Worm (Caenorhabditis elegans) whole organism, young adult: Measurements from ENCODE around the gene C34B4.5.

ENCODE experiments used
- B0336.3 ChIP-seq: fragments of 200-800 bp; sonication (Bioruptor generic); IDR thresholded peaks from 2 replicates; pipeline ENCODE4 v1.3.6; 2022; ENCODE audit warnings: missing genetic modification characterization, missing compliant biosample characterization
- F37B4.10 ChIP-seq: fragments of 200-800 bp; sonication (Bioruptor generic); IDR thresholded peaks from 2 replicates; pipeline ENCODE4 v1.3.6; 2022; ENCODE audit warnings: missing genetic modification characterization, missing compliant biosample characterization
- F39B2.1 ChIP-seq: fragments of 200-800 bp; sonication (Bioruptor generic); IDR thresholded peaks from 2 replicates; pipeline ENCODE4 v1.3.6; 2022; ENCODE audit warnings: missing genetic modification reagents, missing genetic modification characterization, missing compliant biosample characterization
- F57A8.1 ChIP-seq: fragments of 200-800 bp; sonication (Bioruptor generic); optimal IDR thresholded peaks from 2 replicates; lab custom pipeline; 2018; ENCODE audit warnings: mild to moderate bottlenecking, missing genetic modification characterization, moderate library complexity, missing compliant biosample characterization
- K12H6.12 ChIP-seq: fragments of 200-800 bp; sonication (Bioruptor generic); optimal IDR thresholded peaks from 2 replicates; lab custom pipeline; 2018; ENCODE audit warnings: mild to moderate bottlenecking, missing genetic modification characterization, missing compliant biosample characterization
- T07F8.4 ChIP-seq: sonication (generic microtip); optimal IDR thresholded peaks from 2 replicates; lab custom pipeline; 2016; ENCODE audit warnings: mild to moderate bottlenecking, missing genetic modification characterization, moderate library complexity, missing compliant biosample characterization
- T26A5.8 ChIP-seq: sonication (generic microtip); optimal IDR thresholded peaks from 2 replicates; lab custom pipeline; 2016; ENCODE audit warnings: missing genetic modification characterization, missing compliant biosample characterization
- Y56A3A.18 ChIP-seq: fragments of 200-800 bp; sonication (Bioruptor generic); IDR thresholded peaks from 2 replicates; pipeline ENCODE4 v1.3.6; 2022; ENCODE audit warnings: missing genetic modification reagents, missing genetic modification characterization, missing compliant biosample characterization
- Y95B8A.8 ChIP-seq: fragments of 200-800 bp; sonication (Bioruptor generic); IDR thresholded peaks from 2 replicates; pipeline ENCODE4 v1.3.6; 2022; ENCODE audit warnings: missing genetic modification reagents, missing genetic modification characterization, missing compliant biosample characterization
- atf-7 ChIP-seq: sonication (generic microtip); optimal IDR thresholded peaks from 2 replicates; lab custom pipeline; 2017; ENCODE audit warnings: mild to moderate bottlenecking, missing genetic modification characterization, missing compliant biosample characterization
- athp-1 ChIP-seq: sonication (generic microtip); optimal IDR thresholded peaks from 2 replicates; lab custom pipeline; 2017; ENCODE audit warnings: mild to moderate bottlenecking, missing genetic modification characterization, missing compliant biosample characterization
- attf-5 ChIP-seq: fragments of 200-800 bp; sonication (Bioruptor generic); optimal IDR thresholded peaks from 2 replicates; lab custom pipeline; 2018; ENCODE audit warnings: mild to moderate bottlenecking, missing genetic modification characterization, missing compliant biosample characterization
- attf-6 ChIP-seq: fragments of 200-800 bp; sonication (Bioruptor generic); IDR thresholded peaks from 2 replicates; pipeline ENCODE4 v1.3.6; 2022; ENCODE audit warnings: missing genetic modification reagents, missing genetic modification characterization, missing compliant biosample characterization
- ccch-3 ChIP-seq: fragments of 200-800 bp; sonication (Bioruptor generic); optimal IDR thresholded peaks from 2 replicates; lab custom pipeline; 2018; ENCODE audit warnings: mild to moderate bottlenecking, missing genetic modification characterization, missing compliant biosample characterization
- cebp-2 ChIP-seq: fragments of 200-800 bp; sonication (Bioruptor generic); IDR thresholded peaks from 2 replicates; pipeline ENCODE4 v1.3.6; 2022; ENCODE audit warnings: missing genetic modification characterization, missing compliant biosample characterization
- ceh-79 ChIP-seq: sonication (generic microtip); optimal IDR thresholded peaks from 2 replicates; lab custom pipeline; 2017; ENCODE audit warnings: mild to moderate bottlenecking, missing genetic modification characterization, missing compliant biosample characterization
- dox-1 ChIP-seq: fragments of 200-800 bp; sonication (Bioruptor generic); IDR thresholded peaks from 2 replicates; pipeline ENCODE4 v1.3.6; 2022; ENCODE audit warnings: missing genetic modification reagents, missing genetic modification characterization, missing compliant biosample characterization
- dpff-1 ChIP-seq: sonication (generic microtip); optimal IDR thresholded peaks from 2 replicates; lab custom pipeline; 2017; ENCODE audit warnings: mild to moderate bottlenecking, missing genetic modification characterization, missing compliant biosample characterization
- dpl-1 ChIP-seq: fragments of 150-350 bp; optimal IDR thresholded peaks from 2 replicates; lab custom pipeline; 2014; ENCODE audit warnings: missing biosample characterization, missing genetic modification reagents, missing genetic modification characterization
- efl-1 ChIP-seq: fragments of 150-350 bp; optimal IDR thresholded peaks from 2 replicates; lab custom pipeline; 2014; ENCODE audit warnings: missing biosample characterization, missing genetic modification reagents, missing genetic modification characterization
- egrh-3 ChIP-seq: fragments of 200-800 bp; sonication (Bioruptor generic); IDR thresholded peaks from 2 replicates; pipeline ENCODE4 v1.3.6; 2022; ENCODE audit warnings: missing genetic modification reagents, missing genetic modification characterization, missing compliant biosample characterization
- ets-4 ChIP-seq: fragments of 200-800 bp; sonication (Bioruptor generic); optimal IDR thresholded peaks from 2 replicates; lab custom pipeline; 2018; ENCODE audit warnings: mild to moderate bottlenecking, missing genetic modification characterization, missing compliant biosample characterization
- him-1 ChIP-seq: sonication (generic microtip); optimal IDR thresholded peaks from 2 replicates; lab custom pipeline; 2016; ENCODE audit warnings: missing genotype, missing genetic modification reagents, missing genetic modification characterization, missing compliant biosample characterization
- hlh-12 ChIP-seq: sonication (generic microtip); optimal IDR thresholded peaks from 2 replicates; lab custom pipeline; 2016; ENCODE audit warnings: missing genetic modification characterization, missing compliant biosample characterization
- hlh-26 ChIP-seq: fragments of 200-800 bp; sonication (Bioruptor generic); conservative IDR thresholded peaks from 2 replicates; pipeline ENCODE4 v1.3.6; 2022; ENCODE audit warnings: missing genetic modification reagents, missing genetic modification characterization, missing compliant biosample characterization
- hsf-1 ChIP-seq: fragments of 200-800 bp; sonication (Bioruptor generic); IDR thresholded peaks from 2 replicates; pipeline ENCODE4 v1.3.6; 2022; ENCODE audit warnings: missing genetic modification reagents, missing genetic modification characterization, missing compliant biosample characterization
- lag-1 ChIP-seq: fragments of 200-800 bp; sonication (Bioruptor generic); IDR thresholded peaks from 2 replicates; pipeline ENCODE4 v1.3.6; 2022; ENCODE audit warnings: missing genetic modification reagents, missing genetic modification characterization, missing compliant biosample characterization
- let-607 ChIP-seq, 2 experiments: fragments of 200-800 bp in 1 of 2; sonication (Bioruptor generic) in 1 of 2; sonication (generic microtip) in 1 of 2; optimal IDR thresholded peaks; 2 replicates each; lab custom pipeline; 2016 to 2018; ENCODE audit warnings: mild to moderate bottlenecking in 2 of 2, missing compliant biosample characterization in 2 of 2, missing genetic modification characterization in 2 of 2, moderate library complexity in 2 of 2, missing genotype in 1 of 2
- lin-26 ChIP-seq: fragments of 200-800 bp; sonication (Bioruptor generic); IDR thresholded peaks from 2 replicates; pipeline ENCODE4 v1.3.6; 2022; ENCODE audit warnings: missing genetic modification reagents, missing genetic modification characterization, missing compliant biosample characterization
- lin-35 ChIP-seq, 3 experiments: fragments of 150-350 bp in 2 of 3; sonication (generic microtip) in 1 of 3; optimal IDR thresholded peaks; 2 replicates each; lab custom pipeline; 2014 to 2018; ENCODE audit warnings: missing biosample characterization in 3 of 3, missing genetic modification characterization in 3 of 3, missing genetic modification reagents in 3 of 3
- lin-54 ChIP-seq: fragments of 200-800 bp; sonication (Bioruptor generic); optimal IDR thresholded peaks from 2 replicates; lab custom pipeline; 2018; ENCODE audit warnings: mild to moderate bottlenecking, missing genetic modification characterization, missing compliant biosample characterization
- lir-1 ChIP-seq: fragments of 200-800 bp; sonication (Bioruptor generic); conservative IDR thresholded peaks from 2 replicates; pipeline ENCODE4 v1.3.6; 2022; ENCODE audit warnings: missing genetic modification reagents, missing genetic modification characterization, missing compliant biosample characterization
- mes-4 ChIP-seq: sonication (generic microtip); optimal IDR thresholded peaks from 2 replicates; lab custom pipeline; 2016; ENCODE audit warnings: missing genotype, missing genetic modification characterization, missing compliant biosample characterization
- rcor-1 ChIP-seq: fragments of 200-800 bp; sonication (Bioruptor generic); IDR thresholded peaks from 2 replicates; pipeline ENCODE4 v1.3.6; 2022; ENCODE audit warnings: missing genetic modification reagents, missing genetic modification characterization, missing compliant biosample characterization
- repo-1 ChIP-seq: sonication (generic microtip); optimal IDR thresholded peaks from 2 replicates; lab custom pipeline; 2017; ENCODE audit warnings: mild to moderate bottlenecking, missing genetic modification characterization, missing compliant biosample characterization
- rpc-1 ChIP-seq, 2 experiments: fragments of 150-350 bp in 1 of 2; sonication (generic microtip) in 1 of 2; optimal IDR thresholded peaks; 2 replicates each; lab custom pipeline; 2014 to 2018; ENCODE audit warnings: missing biosample characterization in 1 of 2, missing genetic modification characterization in 1 of 2, missing genetic modification reagents in 1 of 2, missing genotype in 1 of 2
- somi-1 ChIP-seq: fragments of 200-800 bp; sonication (Bioruptor generic); optimal IDR thresholded peaks from 2 replicates; lab custom pipeline; 2018; ENCODE audit warnings: mild to moderate bottlenecking, missing genetic modification characterization, missing compliant biosample characterization
- tbp1 ChIP-seq: fragments of 200-800 bp; sonication (Bioruptor generic); optimal IDR thresholded peaks from 2 replicates; lab custom pipeline; 2018; ENCODE audit warnings: mild to moderate bottlenecking, missing genetic modification characterization, missing compliant biosample characterization
- tbx-9 ChIP-seq: sonication (generic microtip); optimal IDR thresholded peaks from 2 replicates; lab custom pipeline; 2016; ENCODE audit warnings: borderline replicate concordance, missing genetic modification characterization, inconsistent platforms, missing compliant biosample characterization
- tlf-1 ChIP-seq: fragments of 200-800 bp; sonication (Bioruptor generic); optimal IDR thresholded peaks from 2 replicates; lab custom pipeline; 2018; ENCODE audit warnings: mild to moderate bottlenecking, missing genetic modification characterization, missing compliant biosample characterization
- unc-62 ChIP-seq: fragments of 150-350 bp; optimal IDR thresholded peaks from 2 replicates; lab custom pipeline; 2014; ENCODE audit warnings: missing biosample characterization, missing genetic modification reagents, missing genetic modification characterization
- zfh-2 ChIP-seq: fragments of 200-800 bp; sonication (Bioruptor generic); conservative IDR thresholded peaks from 2 replicates; pipeline ENCODE4 v1.3.6; 2022; ENCODE audit warnings: missing genetic modification reagents, missing genetic modification characterization, missing compliant biosample characterization
- zim-3 ChIP-seq: sonication (generic microtip); optimal IDR thresholded peaks from 2 replicates; lab custom pipeline; 2017; ENCODE audit warnings: mild to moderate bottlenecking, missing genetic modification characterization, moderate library complexity, missing compliant biosample characterization
- ztf-28 ChIP-seq: fragments of 200-800 bp; sonication (Bioruptor generic); IDR thresholded peaks from 2 replicates; pipeline ENCODE4 v1.3.6; 2022; ENCODE audit warnings: missing genetic modification reagents, missing genetic modification characterization, missing compliant biosample characterization
- ztf-6 ChIP-seq: fragments of 200-800 bp; sonication (Bioruptor generic); IDR thresholded peaks from 2 replicates; pipeline ENCODE4 v1.3.6; 2022; ENCODE audit warnings: missing genetic modification reagents, missing genetic modification characterization, missing compliant biosample characterization

C34B4.5 gene

DNA sequence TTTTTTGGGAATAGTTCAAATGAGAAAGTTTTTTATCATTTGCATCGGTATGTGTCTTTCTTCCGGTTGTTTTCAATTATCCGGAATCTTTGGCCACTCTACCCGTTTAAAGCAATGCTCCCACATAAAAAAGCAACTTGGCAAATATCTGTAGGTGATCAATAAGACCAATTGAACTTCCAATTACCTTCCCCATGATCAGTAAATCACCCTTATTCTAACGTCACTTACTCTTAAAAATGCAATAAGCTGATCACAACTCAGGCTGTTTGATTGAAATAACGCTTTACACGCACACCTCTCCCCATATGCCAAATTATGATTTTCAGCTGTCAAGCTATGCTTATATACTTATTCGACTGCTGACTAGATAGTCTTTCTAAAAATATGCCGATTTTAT, at the start of gene C34B4.5:
Gene C34B4.5 (plus strand): TSS at position 301 of the 400 bp plus-strand sequence.
- TF ChIP-seq ccch-3 (no peak), Y56A3A.18 (GFP tag; lab: Robert Waterston, UW) (no peak), ceh-79 (tag; lab: Kevin White, UChicago) (no peak), lag-1 (no peak), repo-1 (tag; lab: Kevin White, UChicago) (no peak), rpc-1 (optimal IDR thresholded peaks at IDR 0.05; lab: Kevin White, UChicago) (no peak), rpc-1 (tag; optimal IDR thresholded peaks at IDR 0.05; lab: Kevin White, UChicago) (no peak), mes-4 (tag; lab: Kevin White, UChicago) (no peak), somi-1 (no peak), athp-1 (no peak), egrh-3 (GFP tag; lab: Robert Waterston, UW) (no peak), F57A8.1 (GFP tag; lab: Kevin White, UChicago) (no peak), ets-4 (no peak), B0336.3 (GFP tag; lab: Robert Waterston, UW) (no peak), F39B2.1 (GFP tag; lab: Robert Waterston, UW) (no peak), T26A5.8 (tag; lab: Kevin White, UChicago) (no peak)

DNA sequence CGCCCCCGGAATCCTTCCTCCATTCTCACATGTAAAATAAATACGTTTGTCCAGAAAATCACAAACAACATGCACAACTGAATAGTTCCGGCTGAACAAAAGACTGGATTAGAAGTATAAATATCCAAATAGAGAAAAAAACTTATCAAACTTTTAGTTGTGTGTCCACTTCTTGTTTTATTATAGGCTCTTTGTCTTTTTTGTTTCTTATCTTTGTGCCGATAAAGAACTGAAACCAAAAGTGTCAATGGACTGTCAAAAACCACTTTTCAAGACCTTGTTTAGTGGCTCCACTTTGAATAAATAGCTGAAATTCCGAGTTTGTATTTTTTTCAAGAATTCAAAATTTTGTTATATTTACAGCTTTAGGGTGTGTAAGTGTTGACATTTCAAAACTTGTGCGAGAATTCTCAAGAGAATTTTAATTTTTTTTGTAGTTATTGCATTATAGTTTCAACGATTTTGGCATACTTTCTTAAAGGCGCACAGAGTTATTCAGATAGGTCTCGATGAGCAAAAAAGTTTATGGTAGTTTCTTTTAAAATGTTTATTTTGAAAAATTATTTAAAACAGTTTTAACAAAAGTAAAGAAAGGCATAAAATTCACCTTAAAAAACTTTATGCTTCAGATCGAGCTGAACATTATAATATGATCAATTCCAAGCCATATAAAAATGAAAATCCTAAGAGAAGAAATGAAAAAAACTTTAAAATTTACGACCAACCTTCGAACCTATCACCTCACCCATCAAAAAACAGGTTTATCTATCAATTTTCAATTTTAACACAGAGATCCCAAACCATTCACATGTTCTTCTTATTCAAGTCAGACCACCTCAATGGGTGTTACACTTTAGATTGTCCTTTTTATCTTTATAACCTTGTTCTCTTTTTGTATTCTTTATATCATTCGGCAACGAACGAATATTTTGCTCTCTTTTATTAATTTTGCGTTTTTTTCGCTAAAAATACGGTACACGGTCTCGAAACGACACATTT, 49.3 kb upstream of the C34B4.5 start:
- TF ChIP-seq lir-1 = no peak
- TF ChIP-seq F37B4.10 (GFP tag; lab: Robert Waterston, UW) = no peak
- peak; percentile 33 for TF ChIP-seq tbp1 (GFP tag; lab: Kevin White, UChicago)
- no peak for TF ChIP-seq ztf-6 (GFP tag; lab: Robert Waterston, UW)
- no peak for TF ChIP-seq hsf-1 (GFP tag; lab: Robert Waterston, UW)
- no peak for TF ChIP-seq him-1 (tag; lab: Kevin White, UChicago)
- no peak for TF ChIP-seq hlh-12
- no peak for TF ChIP-seq attf-6 (GFP tag; lab: Robert Waterston, UW)
- TF ChIP-seq attf-5 (GFP tag; lab: Kevin White, UChicago) = no peak
- TF ChIP-seq let-607 (tag; optimal IDR thresholded peaks at IDR 0.05; lab: Kevin White, UChicago) = peak in 1 of 2 experiments; percentile 7
- TF ChIP-seq ztf-28 (GFP tag; lab: Robert Waterston, UW) = no peak
- no peak for TF ChIP-seq dpff-1 (tag; lab: Kevin White, UChicago)
- no peak for TF ChIP-seq rcor-1 (GFP tag; lab: Robert Waterston, UW)
- TF ChIP-seq zim-3 (tag; lab: Kevin White, UChicago) = no peak
- TF ChIP-seq T26A5.8 (tag; lab: Kevin White, UChicago) = no peak
- TF ChIP-seq efl-1 (GFP tag; lab: Kevin White, UChicago) = no peak
- no peak for TF ChIP-seq hlh-26
- TF ChIP-seq cebp-2 (GFP tag; lab: Robert Waterston, UW) = no peak
- TF ChIP-seq Y95B8A.8 = no peak
- TF ChIP-seq lin-35 (GFP tag; optimal IDR thresholded peaks at IDR 0.05; lab: Kevin White, UChicago) = no peak
- TF ChIP-seq lag-1 = no peak
- TF ChIP-seq ets-4 = no peak
- no peak for TF ChIP-seq repo-1 (tag; lab: Kevin White, UChicago)
- no peak for TF ChIP-seq ccch-3
- no peak for TF ChIP-seq tlf-1 (GFP tag; lab: Kevin White, UChicago)
- TF ChIP-seq T07F8.4 = no peak
- TF ChIP-seq ceh-79 (tag; lab: Kevin White, UChicago) = no peak
- no peak for TF ChIP-seq unc-62 (GFP tag; lab: Kevin White, UChicago)
- TF ChIP-seq tbx-9 (tag; lab: Kevin White, UChicago) = no peak
- 0 out of 2 replicates have a peak, but pooled peaks have one; percentile 15 for TF ChIP-seq dox-1 (GFP tag; lab: Robert Waterston, UW)
- TF ChIP-seq lin-54 = peak; percentile 24
- TF ChIP-seq dpl-1 (GFP tag; lab: Kevin White, UChicago) = no peak
- TF ChIP-seq atf-7 = no peak
- TF ChIP-seq K12H6.12 (tag; lab: Kevin White, UChicago) = no peak
- no peak for TF ChIP-seq lin-26 (GFP tag; lab: Robert Waterston, UW)
- TF ChIP-seq zfh-2 (GFP tag; lab: Robert Waterston, UW) = no peak
